Fruit fly (Drosophila melanogaster) whole organism, wandering third instar larva: ENCODE data around the gene Tsc1.
A peak's percentile ranks its signal among the peaks of the same experiment; 100 is the strongest.

ENCODE experiments used
- HLH106 ChIP-seq: fragments of 200-800 bp; optimal IDR thresholded peaks from 3 replicates; lab custom pipeline; 2019; ENCODE audit warnings: missing biosample characterization, mild to moderate bottlenecking, missing genetic modification characterization, moderate library complexity
- Myc ChIP-seq: fragments of >200 bp; optimal IDR thresholded peaks from 2 replicates; lab custom pipeline; 2017
- Rel ChIP-seq, 2 experiments: fragments of 200-800 bp; sonication (Bioruptor generic) in 1 of 2; optimal IDR thresholded peaks; 2 replicates in 1 of 2; 3 replicates in 1 of 2; lab custom pipeline; 2016 to 2019; ENCODE audit warnings: mild to moderate bottlenecking in 2 of 2, missing biosample characterization in 2 of 2, missing genetic modification characterization in 2 of 2, moderate library complexity in 1 of 2
- br ChIP-seq: fragments of 200-800 bp; sonication (Bioruptor generic); optimal IDR thresholded peaks from 2 replicates; lab custom pipeline; 2016; ENCODE audit warnings: missing biosample characterization, missing genetic modification characterization
- dsf ChIP-seq: sonication (Bioruptor generic); optimal IDR thresholded peaks from 2 replicates; lab custom pipeline; 2016; ENCODE audit warnings: missing biosample characterization, missing genetic modification characterization, borderline replicate concordance
- fru ChIP-seq: fragments of 200-800 bp; sonication (Bioruptor generic); optimal IDR thresholded peaks from 3 replicates; lab custom pipeline; 2016; ENCODE audit warnings: missing biosample characterization, mild to moderate bottlenecking, missing genetic modification characterization
- h ChIP-seq: fragments of 200-800 bp; sonication (Bioruptor generic); optimal IDR thresholded peaks from 3 replicates; lab custom pipeline; 2016; ENCODE audit warnings: missing biosample characterization, mild to moderate bottlenecking, missing genetic modification characterization
- rgr ChIP-seq: fragments of 200-800 bp; sonication (Bioruptor generic); optimal IDR thresholded peaks from 3 replicates; lab custom pipeline; 2016; ENCODE audit warnings: missing biosample characterization, mild to moderate bottlenecking, missing genetic modification characterization
- sage ChIP-seq: fragments of 200-800 bp; sonication (Bioruptor generic); optimal IDR thresholded peaks from 2 replicates; lab custom pipeline; 2016; ENCODE audit warnings: missing biosample characterization, mild to moderate bottlenecking, missing genetic modification characterization

dm6 chr3R:24099039-24100026 lies 30.8 kb upstream of the Tsc1 start:
- no peak for TF ChIP-seq Rel (GFP tag; optimal IDR thresholded peaks at IDR 0.05; lab: Kevin White, UChicago)
- TF ChIP-seq Rel (tag; optimal IDR thresholded peaks at IDR 0.05; lab: Kevin White, UChicago) = no peak
- no peak for TF ChIP-seq sage (GFP tag; lab: Kevin White, UChicago)
- peak; percentile 73 for TF ChIP-seq br (GFP tag; lab: Kevin White, UChicago)
- TF ChIP-seq fru (GFP tag; lab: Kevin White, UChicago) = peak; percentile 70
- TF ChIP-seq h (GFP tag; lab: Kevin White, UChicago) = peak; percentile 81
- TF ChIP-seq dsf (GFP tag; lab: Kevin White, UChicago) = no peak
- TF ChIP-seq HLH106 = peak; percentile 55
- no peak for TF ChIP-seq Myc (lab: Kevin White, UChicago)
- TF ChIP-seq rgr = peak; percentile 81
